Fruit fly (Drosophila melanogaster) whole organism, prepupa: Measurements from ENCODE around the gene CG4456.

ENCODE experiments used
- CG10631 ChIP-seq: fragments of 200-800 bp; sonication (Bioruptor generic); optimal IDR thresholded peaks from 2 replicates; lab custom pipeline; 2016; ENCODE audit warnings: missing biosample characterization, missing genetic modification characterization
- CG10669 ChIP-seq: fragments of 200-800 bp; sonication (Bioruptor generic); optimal IDR thresholded peaks from 3 replicates; lab custom pipeline; 2018; ENCODE audit warnings: missing biosample characterization, mild to moderate bottlenecking, missing genetic modification characterization, moderate library complexity
- CG11294 ChIP-seq: fragments of 200-800 bp; sonication (Bioruptor generic); IDR thresholded peaks from 2 replicates; pipeline ENCODE4 v1.3.6; 2022; ENCODE audit warnings: missing biosample characterization, missing genetic modification characterization
- CG11762 ChIP-seq: fragments of 200-800 bp; sonication (Bioruptor generic); optimal IDR thresholded peaks from 3 replicates; lab custom pipeline; 2016; ENCODE audit warnings: missing biosample characterization, missing genetic modification characterization; ENCODE audit not compliant: insufficient read depth
- CG15336 ChIP-seq: fragments of 200-800 bp; sonication (Bioruptor generic); IDR thresholded peaks from 2 replicates; pipeline ENCODE4 v1.3.6; 2022; ENCODE audit warnings: missing biosample characterization, missing genetic modification characterization
- CG1621 ChIP-seq: fragments of 200-800 bp; sonication (Bioruptor generic); optimal IDR thresholded peaks from 3 replicates; lab custom pipeline; 2018; ENCODE audit warnings: missing biosample characterization, mild to moderate bottlenecking, missing genetic modification characterization
- CG16779 ChIP-seq: fragments of 200-800 bp; sonication (Bioruptor generic); optimal IDR thresholded peaks from 3 replicates; lab custom pipeline; 2017; ENCODE audit warnings: missing biosample characterization, mild to moderate bottlenecking, missing genetic modification characterization
- CG34406 ChIP-seq: fragments of 200-800 bp; sonication (Bioruptor generic); optimal IDR thresholded peaks from 3 replicates; lab custom pipeline; 2016; ENCODE audit warnings: missing biosample characterization, missing genetic modification characterization
- CG3919 ChIP-seq: fragments of 200-800 bp; sonication (Bioruptor generic); optimal IDR thresholded peaks from 3 replicates; lab custom pipeline; 2016; ENCODE audit warnings: missing biosample characterization, missing genetic modification characterization
- CG4318 ChIP-seq: fragments of 200-800 bp; sonication (Bioruptor generic); optimal IDR thresholded peaks from 3 replicates; lab custom pipeline; 2017; ENCODE audit warnings: missing biosample characterization, mild to moderate bottlenecking, missing genetic modification characterization
- CG6163 ChIP-seq: fragments of 200-800 bp; sonication (Bioruptor generic); IDR thresholded peaks from 3 replicates; pipeline ENCODE4 v1.3.6; 2022; ENCODE audit warnings: missing biosample characterization, missing genetic modification characterization
- CG6808 ChIP-seq: fragments of 200-800 bp; sonication (Bioruptor generic); optimal IDR thresholded peaks from 3 replicates; lab custom pipeline; 2017; ENCODE audit warnings: missing biosample characterization, missing genetic modification characterization, mild to moderate bottlenecking, moderate library complexity, missing genetic modification reagents
- CG6854 ChIP-seq: fragments of 200-800 bp; sonication (Bioruptor generic); optimal IDR thresholded peaks from 2 replicates; lab custom pipeline; 2017; ENCODE audit warnings: missing biosample characterization, mild to moderate bottlenecking, missing genetic modification characterization
- CG8119 ChIP-seq: fragments of 200-800 bp; sonication (Bioruptor generic); IDR thresholded peaks from 3 replicates; pipeline ENCODE4 v1.3.6; 2022; ENCODE audit warnings: missing biosample characterization, missing genetic modification characterization
- CG8319 ChIP-seq: fragments of 200-800 bp; sonication (Bioruptor generic); optimal IDR thresholded peaks from 3 replicates; lab custom pipeline; 2016; ENCODE audit warnings: missing biosample characterization, missing genetic modification characterization
- CG9139 ChIP-seq: fragments of 200-800 bp; sonication (Bioruptor generic); optimal IDR thresholded peaks from 3 replicates; lab custom pipeline; 2017; ENCODE audit warnings: missing biosample characterization, mild to moderate bottlenecking, missing genetic modification characterization
- Eip75B ChIP-seq: fragments of 200-800 bp; sonication (Bioruptor generic); optimal IDR thresholded peaks from 3 replicates; lab custom pipeline; 2016; ENCODE audit warnings: missing biosample characterization, missing genetic modification characterization
- Eip93F ChIP-seq: fragments of 200-800 bp; sonication (Bioruptor generic); optimal IDR thresholded peaks from 2 replicates; lab custom pipeline; 2016; ENCODE audit warnings: missing biosample characterization, mild to moderate bottlenecking, missing genetic modification characterization
- Ets96B ChIP-seq: fragments of 200-800 bp; optimal IDR thresholded peaks from 2 replicates; lab custom pipeline; 2019; ENCODE audit warnings: missing biosample characterization, mild to moderate bottlenecking, missing genetic modification characterization, moderate library complexity
- Gug ChIP-seq: fragments of 200-800 bp; sonication (Bioruptor generic); IDR thresholded peaks from 2 replicates; pipeline ENCODE4 v1.3.6; 2022; ENCODE audit warnings: missing biosample characterization, missing genetic modification characterization
- Hr38 ChIP-seq: sonication (Bioruptor generic); optimal IDR thresholded peaks from 2 replicates; lab custom pipeline; 2016; ENCODE audit warnings: missing biosample characterization, missing genetic modification characterization
- Hr39 ChIP-seq: fragments of 200-800 bp; sonication (Bioruptor generic); optimal IDR thresholded peaks from 2 replicates; lab custom pipeline; 2016; ENCODE audit warnings: missing biosample characterization, missing genetic modification characterization
- Hr4 ChIP-seq: fragments of 200-800 bp; sonication (Bioruptor generic); optimal IDR thresholded peaks from 3 replicates; lab custom pipeline; 2016; ENCODE audit warnings: missing biosample characterization, missing genetic modification characterization
- Lpt ChIP-seq: fragments of 200-800 bp; sonication (Bioruptor generic); optimal IDR thresholded peaks from 3 replicates; lab custom pipeline; 2016; ENCODE audit warnings: missing biosample characterization, missing genetic modification characterization
- Met ChIP-seq: fragments of 200-800 bp; sonication (Bioruptor generic); optimal IDR thresholded peaks from 3 replicates; lab custom pipeline; 2016; ENCODE audit warnings: missing biosample characterization, missing genetic modification characterization
- Smox ChIP-seq: fragments of 200-800 bp; sonication (Bioruptor generic); optimal IDR thresholded peaks from 3 replicates; lab custom pipeline; 2016; ENCODE audit warnings: missing biosample characterization, missing genetic modification characterization
- Sox102F ChIP-seq: fragments of 200-800 bp; sonication (Bioruptor generic); optimal IDR thresholded peaks from 2 replicates; lab custom pipeline; 2016; ENCODE audit warnings: missing biosample characterization, mild to moderate bottlenecking, missing genetic modification characterization
- Sox14 ChIP-seq: fragments of 200-800 bp; sonication (Bioruptor generic); optimal IDR thresholded peaks from 3 replicates; lab custom pipeline; 2016; ENCODE audit warnings: missing biosample characterization, missing genetic modification characterization
- Sox15 ChIP-seq: fragments of 200-800 bp; sonication (Bioruptor generic); optimal IDR thresholded peaks from 3 replicates; lab custom pipeline; 2016; ENCODE audit warnings: missing biosample characterization, missing genetic modification characterization
- achi ChIP-seq: fragments of 200-800 bp; sonication (Bioruptor generic); optimal IDR thresholded peaks from 3 replicates; lab custom pipeline; 2016; ENCODE audit warnings: missing biosample characterization, missing genetic modification characterization
- acj6 ChIP-seq: fragments of 200-800 bp; sonication (Bioruptor generic); optimal IDR thresholded peaks from 3 replicates; lab custom pipeline; 2016; ENCODE audit warnings: missing biosample characterization, missing genetic modification characterization
- cyc ChIP-seq: fragments of 200-800 bp; sonication (Bioruptor generic); optimal IDR thresholded peaks from 3 replicates; lab custom pipeline; 2016; ENCODE audit warnings: missing biosample characterization, missing genetic modification characterization
- dac ChIP-seq: fragments of 200-800 bp; sonication (Bioruptor generic); optimal IDR thresholded peaks from 2 replicates; lab custom pipeline; 2017; ENCODE audit warnings: missing biosample characterization, mild to moderate bottlenecking, missing genetic modification characterization
- dsx ChIP-seq: fragments of 200-800 bp; optimal IDR thresholded peaks from 3 replicates; lab custom pipeline; 2019; ENCODE audit warnings: missing biosample characterization, mild to moderate bottlenecking, missing genetic modification characterization, moderate library complexity; ENCODE audit not compliant: poor library complexity, severe bottlenecking
- esn ChIP-seq: fragments of 200-800 bp; sonication (Bioruptor generic); optimal IDR thresholded peaks from 2 replicates; lab custom pipeline; 2016; ENCODE audit warnings: missing biosample characterization, mild to moderate bottlenecking, missing genetic modification characterization, moderate library complexity
- fd59A ChIP-seq: fragments of 200-800 bp; sonication (Bioruptor generic); optimal IDR thresholded peaks from 2 replicates; lab custom pipeline; 2017; ENCODE audit warnings: missing biosample characterization, mild to moderate bottlenecking, missing genetic modification characterization, missing genetic modification reagents
- fd85E ChIP-seq: fragments of 200-800 bp; sonication (Bioruptor generic); optimal IDR thresholded peaks from 3 replicates; lab custom pipeline; 2016; ENCODE audit warnings: missing biosample characterization, missing genetic modification characterization
- fkh ChIP-seq: fragments of 200-800 bp; sonication (Bioruptor generic); optimal IDR thresholded peaks from 3 replicates; lab custom pipeline; 2017; ENCODE audit warnings: missing biosample characterization, mild to moderate bottlenecking, missing genetic modification characterization, moderate library complexity
- lz ChIP-seq: fragments of 200-800 bp; sonication (Bioruptor generic); optimal IDR thresholded peaks from 3 replicates; lab custom pipeline; 2016; ENCODE audit warnings: missing biosample characterization, missing genetic modification characterization
- net ChIP-seq: fragments of 200-800 bp; sonication (Bioruptor generic); optimal IDR thresholded peaks from 3 replicates; lab custom pipeline; 2016; ENCODE audit warnings: missing biosample characterization, missing genetic modification characterization
- pdm3 ChIP-seq: fragments of 200-800 bp; sonication (Bioruptor generic); optimal IDR thresholded peaks from 3 replicates; lab custom pipeline; 2016; ENCODE audit warnings: missing biosample characterization, missing genetic modification characterization
- spab ChIP-seq: fragments of 200-800 bp; sonication (Bioruptor generic); optimal IDR thresholded peaks from 2 replicates; lab custom pipeline; 2017; ENCODE audit warnings: missing biosample characterization, mild to moderate bottlenecking, missing genetic modification characterization, missing genetic modification reagents
- ss ChIP-seq, 2 experiments: fragments of 200-800 bp; sonication (Bioruptor generic); optimal IDR thresholded peaks; 2 replicates in 1 of 2; 3 replicates in 1 of 2; lab custom pipeline; 2017 to 2018; ENCODE audit warnings: mild to moderate bottlenecking in 2 of 2, missing biosample characterization in 2 of 2, missing genetic modification characterization in 2 of 2, moderate library complexity in 1 of 2
- svp ChIP-seq: fragments of 200-800 bp; sonication (Bioruptor generic); peaks from one replicate; lab custom pipeline; 2016; ENCODE audit warnings: missing biosample characterization, missing genetic modification characterization
- vri ChIP-seq: fragments of 200-800 bp; sonication (Bioruptor generic); optimal IDR thresholded peaks from 3 replicates; lab custom pipeline; 2016; ENCODE audit warnings: missing biosample characterization, mild to moderate bottlenecking, missing genetic modification characterization

Gene CG4456

dm6 chr3L:9419328-9419727 is 46.8 kb downstream of the CG4456 start (continued):
- TF ChIP-seq CG3919 (GFP tag; lab: Kevin White, UChicago): peak; percentile 78
- no peak for TF ChIP-seq fkh (GFP tag; lab: Kevin White, UChicago)
- TF ChIP-seq fd85E: no peak
- peak; percentile 85 for TF ChIP-seq CG15336 (GFP tag; lab: Robert Waterston, UW)
- TF ChIP-seq Sox14: peak; percentile 47
- TF ChIP-seq Gug: peak; percentile 74
- TF ChIP-seq Lpt (GFP tag; lab: Kevin White, UChicago): peak; percentile 61
- peak; percentile 63 for TF ChIP-seq CG34406 (GFP tag; lab: Kevin White, UChicago)
- no peak for TF ChIP-seq CG6808 (GFP tag; lab: Kevin White, UChicago)
- no peak for TF ChIP-seq spab (GFP tag; lab: Kevin White, UChicago)
- TF ChIP-seq Ets96B (tag; lab: Kevin White, UChicago): peak; percentile 43
- TF ChIP-seq Sox102F (GFP tag; lab: Kevin White, UChicago): peak; percentile 67
- TF ChIP-seq Eip93F (GFP tag; lab: Kevin White, UChicago): no peak
- TF ChIP-seq net (GFP tag; lab: Kevin White, UChicago): peak; percentile 44
- peak; percentile 67 for TF ChIP-seq svp
- TF ChIP-seq pdm3 (GFP tag; lab: Kevin White, UChicago): peak; percentile 63
- TF ChIP-seq Eip75B (GFP tag; lab: Kevin White, UChicago): no peak
- TF ChIP-seq fd59A (GFP tag; lab: Kevin White, UChicago): peak; percentile 22
- peak; percentile 3 for TF ChIP-seq esn (GFP tag; lab: Kevin White, UChicago)
- no peak for TF ChIP-seq dac (GFP tag; lab: Kevin White, UChicago)
- peak; percentile 60 for TF ChIP-seq acj6 (GFP tag; lab: Kevin White, UChicago)
- peak; percentile 81 for TF ChIP-seq CG8119 (GFP tag; lab: Robert Waterston, UW)
- TF ChIP-seq Hr4 (GFP tag; lab: Kevin White, UChicago): peak; percentile 50
- TF ChIP-seq achi: peak; percentile 39

- TF ChIP-seq CG9139 (GFP tag; lab: Kevin White, UChicago) (peak; percentile 94), CG3919 (GFP tag; lab: Kevin White, UChicago) (peak; percentile 96), CG16779 (peak; percentile 94), dac (GFP tag; lab: Kevin White, UChicago) (peak; percentile 89), CG6854 (GFP tag; lab: Kevin White, UChicago) (peak; percentile 96), CG8319 (GFP tag; lab: Kevin White, UChicago) (peak; percentile 97), CG15336 (GFP tag; lab: Robert Waterston, UW) (peak; percentile 98), pdm3 (GFP tag; lab: Kevin White, UChicago) (peak; percentile 97), Eip75B (GFP tag; lab: Kevin White, UChicago) (peak; percentile 99), CG10669 (GFP tag; lab: Kevin White, UChicago) (peak; percentile 97), Hr39 (GFP tag; lab: Kevin White, UChicago) (peak; percentile 96), CG11294 (GFP tag; lab: Robert Waterston, UW) (peak; percentile 88), esn (GFP tag; lab: Kevin White, UChicago) (peak; percentile 99), Eip93F (GFP tag; lab: Kevin White, UChicago) (peak; percentile 88), Sox15 (GFP tag; lab: Kevin White, UChicago) (peak; percentile 92), CG8119 (GFP tag; lab: Robert Waterston, UW) (peak; percentile 98), acj6 (GFP tag; lab: Kevin White, UChicago) (peak; percentile 96), CG1621 (peak; percentile 95), dsx (GFP tag; lab: Kevin White, UChicago) (peak; percentile 100), CG34406 (GFP tag; lab: Kevin White, UChicago) (peak; percentile 97), CG6163 (peak; percentile 97), achi (peak; percentile 96), CG4318 (GFP tag; lab: Kevin White, UChicago) (peak; percentile 88), Sox102F (GFP tag; lab: Kevin White, UChicago) (peak; percentile 98), lz (GFP tag; lab: Kevin White, UChicago) (peak; percentile 98), Hr4 (GFP tag; lab: Kevin White, UChicago) (peak; percentile 95), Smox (peak; percentile 98), vri (GFP tag; lab: Kevin White, UChicago) (peak; percentile 89), net (GFP tag; lab: Kevin White, UChicago) (peak; percentile 97), Hr38 (GFP tag; lab: Kevin White, UChicago) (no peak), ss (GFP tag; optimal IDR thresholded peaks at IDR 0.05; lab: Kevin White, UChicago) (peak; percentile 93 to 96), svp (peak; percentile 99), CG11762 (GFP tag; lab: Kevin White, UChicago) (peak; percentile 95), fd59A (GFP tag; lab: Kevin White, UChicago) (peak; percentile 95), CG10631 (GFP tag; lab: Kevin White, UChicago) (peak; percentile 94), Met (peak; percentile 98), CG6808 (GFP tag; lab: Kevin White, UChicago) (peak; percentile 93), cyc (GFP tag; lab: Kevin White, UChicago) (peak; percentile 97)
Measured at dm6 chr3L:9420054-9420818, 47.7 kb downstream of the CG4456 start.
